Fruit fly (Drosophila melanogaster) whole organism, embryonic: ENCODE measurements around the gene CG10512.

Experiments used
- Atf6 ChIP-seq: fragments of 200-800 bp; sonication (Bioruptor generic); IDR thresholded peaks from 2 replicates; pipeline ENCODE4 v1.3.6; 2022; ENCODE audit warnings: missing biosample characterization, missing genetic modification characterization
- CG10267 ChIP-seq: fragments of 200-800 bp; sonication (Bioruptor generic); optimal IDR thresholded peaks from 2 replicates; lab custom pipeline; 2018; ENCODE audit warnings: missing biosample characterization, mild to moderate bottlenecking, missing genetic modification characterization, moderate library complexity
- CG10366 ChIP-seq: fragments of 200-800 bp; sonication (Bioruptor generic); IDR thresholded peaks from 2 replicates; pipeline ENCODE4 v1.3.6; 2022; ENCODE audit warnings: missing biosample characterization, missing genetic modification characterization
- CG1233 ChIP-seq: fragments of 200-800 bp; sonication (Bioruptor generic); optimal IDR thresholded peaks from 4 replicates; lab custom pipeline; 2018; ENCODE audit warnings: missing biosample characterization, mild to moderate bottlenecking, missing genetic modification characterization
- CG12659 ChIP-seq: fragments of 200-800 bp; sonication (Bioruptor generic); optimal IDR thresholded peaks from 3 replicates; lab custom pipeline; 2017; ENCODE audit warnings: mild to moderate bottlenecking, missing biosample characterization, missing genetic modification reagents, missing genetic modification characterization
- CG12744 ChIP-seq: fragments of 200-800 bp; sonication (Bioruptor generic); optimal IDR thresholded peaks from 2 replicates; lab custom pipeline; 2016; ENCODE audit warnings: missing biosample characterization, missing genetic modification characterization
- CG15601 ChIP-seq: fragments of 200-800 bp; sonication (Bioruptor generic); optimal IDR thresholded peaks from 3 replicates; lab custom pipeline; 2019; ENCODE audit warnings: missing biosample characterization, mild to moderate bottlenecking, missing genetic modification characterization, moderate library complexity
- CG17568 ChIP-seq: fragments of 200-800 bp; sonication (Bioruptor generic); optimal IDR thresholded peaks from 2 replicates; lab custom pipeline; 2018; ENCODE audit warnings: missing biosample characterization, mild to moderate bottlenecking, missing genetic modification characterization, moderate library complexity
- CG2712 ChIP-seq: fragments of 200-800 bp; optimal IDR thresholded peaks from 3 replicates; lab custom pipeline; 2019; ENCODE audit warnings: missing biosample characterization, mild to moderate bottlenecking, missing genetic modification characterization, moderate library complexity
- CG31224 ChIP-seq: fragments of 200-800 bp; sonication (Bioruptor generic); IDR thresholded peaks from 2 replicates; pipeline ENCODE4 v1.3.6; 2022; ENCODE audit warnings: missing biosample characterization, missing genetic modification characterization
- CG31441 ChIP-seq: fragments of 200-800 bp; sonication (Bioruptor generic); IDR thresholded peaks from 2 replicates; pipeline ENCODE4 v1.3.6; 2022; ENCODE audit warnings: missing biosample characterization, missing genetic modification characterization
- CG32767 ChIP-seq: fragments of 200-800 bp; sonication (Bioruptor generic); IDR thresholded peaks from 2 replicates; pipeline ENCODE4 v1.3.6; 2022; ENCODE audit warnings: missing biosample characterization, missing genetic modification characterization
- CG34422 ChIP-seq: fragments of 200-800 bp; sonication (Bioruptor generic); IDR thresholded peaks from 3 replicates; pipeline ENCODE4 v1.3.6; 2022; ENCODE audit warnings: missing biosample characterization, missing genetic modification characterization
- CG6683 ChIP-seq: fragments of 200-800 bp; sonication (Bioruptor generic); optimal IDR thresholded peaks from 2 replicates; lab custom pipeline; 2017; ENCODE audit warnings: missing biosample characterization, mild to moderate bottlenecking, missing genetic modification characterization, missing genetic modification reagents
- CG6765 ChIP-seq: fragments of 200-800 bp; sonication (Bioruptor generic); optimal IDR thresholded peaks from 3 replicates; lab custom pipeline; 2017; ENCODE audit warnings: missing biosample characterization, mild to moderate bottlenecking, missing genetic modification characterization
- CG7928 ChIP-seq: fragments of 200-800 bp; sonication (Bioruptor generic); optimal IDR thresholded peaks from 2 replicates; lab custom pipeline; 2017; ENCODE audit warnings: missing biosample characterization, mild to moderate bottlenecking, missing genetic modification characterization
- CG8478 ChIP-seq: fragments of >200 bp; optimal IDR thresholded peaks from 2 replicates; lab custom pipeline; 2018
- CG8924 ChIP-seq: fragments of 200-800 bp; optimal IDR thresholded peaks from 3 replicates; lab custom pipeline; 2019; ENCODE audit warnings: missing biosample characterization, mild to moderate bottlenecking, missing genetic modification characterization, moderate library complexity
- CG9797 ChIP-seq: fragments of 200-800 bp; sonication (Bioruptor generic); optimal IDR thresholded peaks from 3 replicates; lab custom pipeline; 2018; ENCODE audit warnings: missing biosample characterization, mild to moderate bottlenecking, missing genetic modification characterization
- CoRest ChIP-seq: fragments of 200-800 bp; sonication (Bioruptor generic); optimal IDR thresholded peaks from 3 replicates; lab custom pipeline; 2018; ENCODE audit warnings: missing biosample characterization, mild to moderate bottlenecking, missing genetic modification characterization, moderate library complexity
- Doc3 ChIP-seq: fragments of 200-800 bp; sonication (Bioruptor generic); IDR thresholded peaks from 3 replicates; pipeline ENCODE4 v1.3.6; 2022; ENCODE audit warnings: missing biosample characterization, missing genetic modification characterization; ENCODE audit not compliant: partially characterized antibody
- Dp ChIP-seq: fragments of 200-800 bp; sonication (Bioruptor generic); optimal IDR thresholded peaks from 2 replicates; lab custom pipeline; 2018; ENCODE audit warnings: missing biosample characterization, mild to moderate bottlenecking, missing genetic modification characterization, moderate library complexity
- Ets65A ChIP-seq: fragments of 200-800 bp; sonication (Bioruptor generic); peaks from one replicate; lab custom pipeline; 2016; ENCODE audit warnings: missing biosample characterization, missing genetic modification characterization
- Hr78 ChIP-seq, 2 experiments: fragments of 200-800 bp in 1 of 2; fragments of >200 bp in 1 of 2; sonication (Bioruptor generic) in 1 of 2; optimal IDR thresholded peaks; 2 replicates each; lab custom pipeline; 2017 to 2019; ENCODE audit warnings: missing biosample characterization in 2 of 2, missing genetic modification characterization in 2 of 2, mild to moderate bottlenecking in 1 of 2, moderate library complexity in 1 of 2
- Kr ChIP-seq: fragments of 200-800 bp; sonication (Bioruptor generic); optimal IDR thresholded peaks from 2 replicates; lab custom pipeline; 2017; ENCODE audit warnings: missing biosample characterization, mild to moderate bottlenecking, missing genetic modification characterization
- Lhr ChIP-seq: fragments of 200-800 bp; sonication (Bioruptor generic); optimal IDR thresholded peaks from 3 replicates; lab custom pipeline; 2017; ENCODE audit warnings: mild to moderate bottlenecking, missing biosample characterization, missing genetic modification reagents, missing genetic modification characterization
- MBD-R2 ChIP-seq: fragments of 200-800 bp; sonication (Bioruptor generic); IDR thresholded peaks from 2 replicates; pipeline ENCODE4 v1.3.6; 2022; ENCODE audit warnings: missing biosample characterization, missing genetic modification characterization
- NC2α ChIP-seq: fragments of 200-800 bp; sonication (Bioruptor generic); optimal IDR thresholded peaks from 2 replicates; lab custom pipeline; 2016; ENCODE audit warnings: missing biosample characterization, missing genetic modification characterization
- NC2β ChIP-seq: fragments of 200-800 bp; sonication (Bioruptor generic); optimal IDR thresholded peaks from 2 replicates; lab custom pipeline; 2016; ENCODE audit warnings: missing biosample characterization, missing genetic modification characterization
- Nf-YC ChIP-seq: fragments of 200-800 bp; optimal IDR thresholded peaks from 3 replicates; lab custom pipeline; 2019; ENCODE audit warnings: missing biosample characterization, mild to moderate bottlenecking, missing genetic modification characterization, moderate library complexity
- Sin3A ChIP-seq: fragments of >200 bp; optimal IDR thresholded peaks from 2 replicates; lab custom pipeline; 2018
- Tbp ChIP-seq: fragments of >200 bp; optimal IDR thresholded peaks from 2 replicates; lab custom pipeline; 2018; ENCODE audit warnings: missing biosample characterization, missing genetic modification characterization
- bbx ChIP-seq: fragments of 200-800 bp; sonication (Bioruptor generic); IDR thresholded peaks from 2 replicates; pipeline ENCODE4 v1.3.6; 2022; ENCODE audit warnings: missing biosample characterization, missing genetic modification characterization; ENCODE audit not compliant: partially characterized antibody
- ci ChIP-seq: fragments of 200-800 bp; sonication (Bioruptor generic); IDR thresholded peaks from 3 replicates; pipeline ENCODE4 v1.3.6; 2022; ENCODE audit warnings: missing biosample characterization, missing genetic modification characterization
- crp ChIP-seq, 2 experiments: fragments of 200-800 bp; sonication (Bioruptor generic); optimal IDR thresholded peaks; 2 replicates in 1 of 2; 3 replicates in 1 of 2; lab custom pipeline; 2017; ENCODE audit warnings: missing biosample characterization in 2 of 2, missing genetic modification characterization in 2 of 2, mild to moderate bottlenecking in 1 of 2, moderate library complexity in 1 of 2
- ems ChIP-seq: fragments of 200-800 bp; sonication (Bioruptor generic); optimal IDR thresholded peaks from 3 replicates; lab custom pipeline; 2016; ENCODE audit warnings: missing biosample characterization, missing genetic modification characterization
- hkb ChIP-seq, 2 experiments: fragments of 200-800 bp in 1 of 2; fragments of >200 bp in 1 of 2; sonication (Bioruptor generic) in 1 of 2; IDR thresholded peaks in 1 of 2; optimal IDR thresholded peaks in 1 of 2; 2 replicates each; pipeline versions ENCODE4 v1.3.6 to Lab custom; 2017 to 2022; ENCODE audit warnings: missing biosample characterization in 1 of 2, missing genetic modification characterization in 1 of 2
- inv ChIP-seq: fragments of 200-800 bp; sonication (Bioruptor generic); IDR thresholded peaks from 2 replicates; pipeline ENCODE4 v1.3.6; 2022; ENCODE audit warnings: missing biosample characterization, missing genetic modification characterization; ENCODE audit not compliant: partially characterized antibody
- lbe ChIP-seq: fragments of 200-800 bp; sonication (Bioruptor generic); optimal IDR thresholded peaks from 2 replicates; lab custom pipeline; 2016; ENCODE audit warnings: missing biosample characterization, mild to moderate bottlenecking, missing genetic modification characterization
- nom ChIP-seq: fragments of 200-800 bp; sonication (Bioruptor generic); optimal IDR thresholded peaks from 2 replicates; lab custom pipeline; 2017; ENCODE audit warnings: missing biosample characterization, missing genetic modification characterization, mild to moderate bottlenecking, moderate library complexity, missing genetic modification reagents
- phol ChIP-seq: fragments of 200-800 bp; sonication (Bioruptor generic); optimal IDR thresholded peaks from 3 replicates; lab custom pipeline; 2018; ENCODE audit warnings: missing biosample characterization, mild to moderate bottlenecking, missing genetic modification characterization, moderate library complexity
- sens-2 ChIP-seq: fragments of 200-800 bp; sonication (Bioruptor generic); IDR thresholded peaks from 2 replicates; pipeline ENCODE4 v1.3.6; 2022; ENCODE audit warnings: missing biosample characterization, missing genetic modification characterization
- sug ChIP-seq: fragments of 200-800 bp; optimal IDR thresholded peaks from 2 replicates; lab custom pipeline; 2019; ENCODE audit warnings: missing biosample characterization, mild to moderate bottlenecking, missing genetic modification characterization, moderate library complexity
- tap ChIP-seq: fragments of 200-800 bp; optimal IDR thresholded peaks from 3 replicates; lab custom pipeline; 2019; ENCODE audit warnings: missing biosample characterization, mild to moderate bottlenecking, missing genetic modification characterization, moderate library complexity
- tll ChIP-seq, 2 experiments: fragments of 200-800 bp in 1 of 2; fragments of >200 bp in 1 of 2; sonication (Bioruptor generic) in 1 of 2; optimal IDR thresholded peaks; 2 replicates each; lab custom pipeline; 2017 to 2019; ENCODE audit warnings: missing biosample characterization in 2 of 2, missing genetic modification characterization in 2 of 2, mild to moderate bottlenecking in 1 of 2, moderate library complexity in 1 of 2
- toy ChIP-seq: fragments of 200-800 bp; sonication (Bioruptor generic); IDR thresholded peaks from 2 replicates; pipeline ENCODE4 v1.3.6; 2022; ENCODE audit warnings: missing biosample characterization, missing genetic modification characterization
- unc-4 ChIP-seq: fragments of 200-800 bp; sonication (Bioruptor generic); IDR thresholded peaks from 2 replicates; pipeline ENCODE4 v1.3.6; 2022; ENCODE audit warnings: missing biosample characterization, missing genetic modification characterization; ENCODE audit not compliant: partially characterized antibody

The CG10512 gene

DNA sequence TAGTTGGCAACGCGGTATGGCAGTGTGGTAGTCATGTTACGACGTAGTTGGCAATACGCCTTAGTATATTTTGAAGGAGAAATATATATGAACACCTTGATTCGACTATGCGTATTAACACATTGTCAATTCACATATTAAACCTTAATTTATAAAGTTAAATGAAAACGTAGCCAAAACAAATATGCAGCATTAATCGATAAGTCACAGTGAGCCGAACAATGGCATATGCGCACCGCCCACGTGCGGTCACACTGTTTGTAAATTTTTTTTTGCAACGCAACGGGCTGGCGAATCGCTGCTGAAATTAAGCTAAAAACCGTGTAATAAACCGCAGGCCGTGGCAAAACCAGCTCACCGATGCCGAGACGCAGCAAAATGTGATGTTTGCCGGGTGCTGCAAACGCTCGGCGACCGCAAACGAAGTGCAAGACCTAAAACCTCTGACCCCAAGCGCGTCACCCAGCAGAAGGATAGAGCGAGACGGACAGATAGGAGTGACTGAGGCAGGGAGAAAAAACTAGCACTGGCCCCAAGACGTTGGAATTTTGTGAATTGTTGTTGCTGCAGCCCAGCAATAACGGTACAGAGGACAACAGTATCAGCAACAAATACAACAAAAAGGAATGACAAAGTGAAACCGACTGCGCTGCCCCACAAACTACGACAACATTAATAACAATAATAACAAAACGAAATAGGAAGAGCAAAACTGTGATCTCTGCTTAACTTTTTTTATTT, 27.0 kb upstream of the CG10512 start (continued):
- TF ChIP-seq CG12744 (GFP tag; lab: Kevin White, UChicago) (no peak), CG10366 (GFP tag; lab: Robert Waterston, UW) (no peak), MBD-R2 (GFP tag; lab: Robert Waterston, UW) (peak; percentile 50; the same call in 1 of the 2 replicates), CG7928 (peak; percentile 10), Kr (no peak), CG6683 (no peak), Sin3A (lab: Kevin White, UChicago) (peak; percentile 95), Ets65A (peak; percentile 13), phol (tag; lab: Kevin White, UChicago) (peak; percentile 65), Dp (GFP tag; lab: Kevin White, UChicago) (peak; percentile 56), CG10267 (tag; lab: Kevin White, UChicago) (peak; percentile 60), nom (GFP tag; lab: Kevin White, UChicago) (peak; percentile 11), Lhr (GFP tag; lab: Kevin White, UChicago) (peak; percentile 85), tll (GFP tag; optimal IDR thresholded peaks at IDR 0.05; lab: Kevin White, UChicago) (peak in 1 of 2 experiments; percentile 33), CG17568 (no peak), CG1233 (GFP tag; lab: Kevin White, UChicago) (no peak), Nf-YC (tag; lab: Kevin White, UChicago) (peak; percentile 3), CG12659 (peak; percentile 76), CoRest (peak; percentile 39), CG31224 (GFP tag; lab: Robert Waterston, UW) (no peak), lbe (GFP tag; lab: Kevin White, UChicago) (no peak), ci (GFP tag; lab: Robert Waterston, UW) (0 out of 3 replicates have a peak, but pooled peaks have one; percentile 50), CG31441 (GFP tag; lab: Robert Waterston, UW) (peak; percentile 13; the same call in 1 of the 2 replicates), CG34422 (GFP tag; lab: Robert Waterston, UW) (peak; percentile 83; the same call in 1 of the 3 replicates), CG9797 (GFP tag; lab: Kevin White, UChicago) (peak; percentile 97), CG32767 (0 out of 2 replicates have a peak, but pooled peaks have one; percentile 45), toy (no peak), CG15601 (tag; lab: Kevin White, UChicago) (no peak), Doc3 (GFP tag; lab: Robert Waterston, UW) (0 out of 3 replicates have a peak, but pooled peaks have one; percentile 20), Hr78 (GFP tag; optimal IDR thresholded peaks at IDR 0.05; lab: Kevin White, UChicago) (peak in 1 of 2 experiments; percentile 97), CG6765 (GFP tag; lab: Kevin White, UChicago) (no peak), CG2712 (peak; percentile 56), NC2α (GFP tag; lab: Kevin White, UChicago) (no peak), Atf6 (GFP tag; lab: Robert Waterston, UW) (0 out of 2 replicates have a peak, but pooled peaks have one; percentile 9), hkb (optimal IDR thresholded peaks at IDR 0.05; lab: Kevin White, UChicago) (peak; percentile 70), hkb (GFP tag; IDR thresholded peaks at IDR 0.05; lab: Robert Waterston, UW) (no peak), tap (no peak), sug (tag; lab: Kevin White, UChicago) (peak; percentile 27), inv (GFP tag; lab: Robert Waterston, UW) (0 out of 2 replicates have a peak, but pooled peaks have one; percentile 20), CG8924 (peak; percentile 13), CG8478 (peak; percentile 75), ems (GFP tag; lab: Kevin White, UChicago) (peak; percentile 21), bbx (0 out of 2 replicates have a peak, but pooled peaks have one; percentile 48), Tbp (no peak), sens-2 (GFP tag; lab: Robert Waterston, UW) (no peak), NC2β (GFP tag; lab: Kevin White, UChicago) (peak; percentile 30), unc-4 (GFP tag; lab: Robert Waterston, UW) (peak; percentile 55; the same call in 1 of the 2 replicates), crp (GFP tag; optimal IDR thresholded peaks at IDR 0.05; lab: Kevin White, UChicago) (peak in 1 of 2 experiments; percentile 18)
